Worm (Caenorhabditis elegans): ENCODE data around the gene srw-73.

DNA sequence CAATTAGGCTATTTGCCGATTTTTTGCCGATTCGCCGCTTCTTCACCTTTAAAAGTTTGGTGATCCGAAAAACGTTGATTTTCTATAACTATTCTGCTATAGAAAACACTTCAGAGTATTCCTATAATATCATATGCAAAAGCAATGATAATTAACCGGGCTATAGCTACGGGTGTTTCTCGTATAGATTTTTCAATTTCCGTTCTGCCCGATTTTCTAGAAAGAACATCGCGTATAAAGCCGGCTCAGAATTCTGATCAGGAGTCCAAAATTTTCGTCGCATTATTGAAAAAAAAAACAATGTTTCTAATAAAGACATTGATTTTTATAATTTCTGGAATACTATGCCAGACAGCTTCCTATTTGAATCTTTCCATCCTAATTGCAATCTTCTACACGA, 37.6 kb downstream of the srw-73 start, which contains the start of gene srbc-65:
- TF ChIP-seq lin-13 (tag; optimal IDR thresholded peaks at IDR 0.05) (no peak), ces-1 (GFP tag; optimal IDR thresholded peaks at IDR 0.05) (no peak), ceh-83 (GFP tag; optimal IDR thresholded peaks at IDR 0.05) (no peak), nhr-237 (tag; optimal IDR thresholded peaks at IDR 0.05) (no peak), unc-62 (GFP tag; optimal IDR thresholded peaks at IDR 0.05) (no peak), mab-5 (tag; optimal IDR thresholded peaks at IDR 0.05) (no peak), ztf-11 (tag; optimal IDR thresholded peaks at IDR 0.05) (no peak), pha-4 (tag; optimal IDR thresholded peaks at IDR 0.05) (no peak), mep-1 (tag; optimal IDR thresholded peaks at IDR 0.05) (no peak), unc-39 (tag; optimal IDR thresholded peaks at IDR 0.05) (no peak), lsy-2 (tag; optimal IDR thresholded peaks at IDR 0.05) (no peak), nhr-2 (tag; optimal IDR thresholded peaks at IDR 0.05) (no peak)
